Fruit fly (Drosophila melanogaster) whole organism, embryonic: ENCODE results near the gene Antdh.

Experiments
- Abd-B ChIP-seq: fragments of 200-800 bp; sonication (Bioruptor generic); optimal IDR thresholded peaks from 2 replicates; lab custom pipeline; 2018; ENCODE audit warnings: missing biosample characterization, mild to moderate bottlenecking, missing genetic modification characterization, moderate library complexity
- Asciz ChIP-seq: fragments of 200-800 bp; sonication (Bioruptor generic); optimal IDR thresholded peaks from 2 replicates; lab custom pipeline; 2017; ENCODE audit warnings: missing biosample characterization, mild to moderate bottlenecking, missing genetic modification characterization, missing genetic modification reagents
- Atf-2 ChIP-seq: fragments of 200-800 bp; sonication (Bioruptor generic); optimal IDR thresholded peaks from 2 replicates; lab custom pipeline; 2016; ENCODE audit warnings: missing biosample characterization, missing genetic modification characterization
- CG11093 ChIP-seq: fragments of 200-800 bp; sonication (Bioruptor generic); IDR thresholded peaks from 3 replicates; pipeline ENCODE4 v1.3.6; 2022; ENCODE audit warnings: missing biosample characterization, missing genetic modification characterization
- CG11398 ChIP-seq: fragments of 200-800 bp; sonication (Bioruptor generic); optimal IDR thresholded peaks from 2 replicates; lab custom pipeline; 2016; ENCODE audit warnings: missing biosample characterization, missing genetic modification characterization
- CG11696 ChIP-seq: fragments of 200-800 bp; sonication (Bioruptor generic); IDR thresholded peaks from 2 replicates; pipeline ENCODE4 v1.3.6; 2022; ENCODE audit warnings: missing biosample characterization, missing genetic modification characterization
- CG12659 ChIP-seq: fragments of 200-800 bp; sonication (Bioruptor generic); optimal IDR thresholded peaks from 3 replicates; lab custom pipeline; 2017; ENCODE audit warnings: mild to moderate bottlenecking, missing biosample characterization, missing genetic modification reagents, missing genetic modification characterization
- CG13296 ChIP-seq: fragments of 200-800 bp; sonication (Bioruptor generic); optimal IDR thresholded peaks from 3 replicates; lab custom pipeline; 2018; ENCODE audit warnings: missing biosample characterization, mild to moderate bottlenecking, missing genetic modification characterization
- CG14965 ChIP-seq: fragments of 200-800 bp; sonication (Bioruptor generic); optimal IDR thresholded peaks from 2 replicates; lab custom pipeline; 2016; ENCODE audit warnings: missing biosample characterization, missing genetic modification characterization, borderline replicate concordance
- CG15601 ChIP-seq: fragments of 200-800 bp; sonication (Bioruptor generic); optimal IDR thresholded peaks from 3 replicates; lab custom pipeline; 2019; ENCODE audit warnings: missing biosample characterization, mild to moderate bottlenecking, missing genetic modification characterization, moderate library complexity
- CG17186 ChIP-seq: fragments of 200-800 bp; sonication (Bioruptor generic); optimal IDR thresholded peaks from 3 replicates; lab custom pipeline; 2017; ENCODE audit warnings: missing biosample characterization, missing genetic modification reagents, missing genetic modification characterization
- CG17385 ChIP-seq: fragments of 200-800 bp; sonication (Bioruptor generic); optimal IDR thresholded peaks from 3 replicates; lab custom pipeline; 2018; ENCODE audit warnings: missing biosample characterization, mild to moderate bottlenecking, missing genetic modification characterization
- CG18764 ChIP-seq: fragments of 200-800 bp; sonication (Bioruptor generic); optimal IDR thresholded peaks from 3 replicates; lab custom pipeline; 2016; ENCODE audit warnings: missing biosample characterization, missing genetic modification characterization
- CG2712 ChIP-seq: fragments of 200-800 bp; optimal IDR thresholded peaks from 3 replicates; lab custom pipeline; 2019; ENCODE audit warnings: missing biosample characterization, mild to moderate bottlenecking, missing genetic modification characterization, moderate library complexity
- CG30020 ChIP-seq: fragments of 200-800 bp; optimal IDR thresholded peaks from 2 replicates; lab custom pipeline; 2019; ENCODE audit warnings: missing biosample characterization, mild to moderate bottlenecking, missing genetic modification characterization, moderate library complexity
- CG3065 ChIP-seq: fragments of 200-800 bp; sonication (Bioruptor generic); optimal IDR thresholded peaks from 2 replicates; lab custom pipeline; 2016; ENCODE audit warnings: missing biosample characterization, missing genetic modification characterization
- CG31388 ChIP-seq: fragments of 200-800 bp; sonication (Bioruptor generic); optimal IDR thresholded peaks from 2 replicates; lab custom pipeline; 2016; ENCODE audit warnings: missing biosample characterization, missing genetic modification characterization
- CG32772 ChIP-seq: fragments of 200-800 bp; sonication (Bioruptor generic); IDR thresholded peaks from 2 replicates; pipeline ENCODE4 v1.3.6; 2022; ENCODE audit warnings: missing biosample characterization, missing genetic modification characterization
- CG5245 ChIP-seq: fragments of 200-800 bp; sonication (Bioruptor generic); optimal IDR thresholded peaks from 3 replicates; lab custom pipeline; 2016; ENCODE audit warnings: missing biosample characterization, missing genetic modification characterization
- CG5953 ChIP-seq: fragments of 200-800 bp; sonication (Bioruptor generic); IDR thresholded peaks from 2 replicates; pipeline ENCODE4 v1.3.6; 2022; ENCODE audit warnings: missing biosample characterization, missing genetic modification characterization
- CG7372 ChIP-seq: fragments of 200-800 bp; sonication (Bioruptor generic); IDR thresholded peaks from 2 replicates; pipeline ENCODE4 v1.3.6; 2022; ENCODE audit warnings: missing biosample characterization, missing genetic modification characterization
- CG9609 ChIP-seq: fragments of 200-800 bp; sonication (Bioruptor generic); optimal IDR thresholded peaks from 3 replicates; lab custom pipeline; 2016; ENCODE audit warnings: missing biosample characterization, missing genetic modification characterization
- Ets97D ChIP-seq: fragments of 200-800 bp; sonication (Bioruptor generic); optimal IDR thresholded peaks from 3 replicates; lab custom pipeline; 2016; ENCODE audit warnings: missing biosample characterization, missing genetic modification characterization
- Fer2 ChIP-seq: fragments of 200-800 bp; sonication (Bioruptor generic); optimal IDR thresholded peaks from 2 replicates; lab custom pipeline; 2018; ENCODE audit warnings: missing biosample characterization, mild to moderate bottlenecking, missing genetic modification characterization, moderate library complexity
- HLH4C ChIP-seq: fragments of 200-800 bp; sonication (Bioruptor generic); IDR thresholded peaks from 3 replicates; pipeline ENCODE4 v1.3.6; 2022; ENCODE audit warnings: missing biosample characterization, missing genetic modification characterization; ENCODE audit not compliant: partially characterized antibody
- Mad ChIP-seq: fragments of 200-800 bp; sonication (Bioruptor generic); optimal IDR thresholded peaks from 2 replicates; lab custom pipeline; 2016; ENCODE audit warnings: missing biosample characterization, missing genetic modification characterization
- NC2α ChIP-seq: fragments of 200-800 bp; sonication (Bioruptor generic); optimal IDR thresholded peaks from 2 replicates; lab custom pipeline; 2016; ENCODE audit warnings: missing biosample characterization, missing genetic modification characterization
- Nf-YC ChIP-seq: fragments of 200-800 bp; optimal IDR thresholded peaks from 3 replicates; lab custom pipeline; 2019; ENCODE audit warnings: missing biosample characterization, mild to moderate bottlenecking, missing genetic modification characterization, moderate library complexity
- NfI ChIP-seq: fragments of 200-800 bp; sonication (Bioruptor generic); optimal IDR thresholded peaks from 3 replicates; lab custom pipeline; 2018; ENCODE audit warnings: missing biosample characterization, mild to moderate bottlenecking, missing genetic modification characterization, moderate library complexity
- cad ChIP-seq: fragments of >200 bp; optimal IDR thresholded peaks from 2 replicates; lab custom pipeline; 2017; ENCODE audit warnings: missing biosample characterization, missing genetic modification characterization
- chinmo ChIP-seq: fragments of 200-800 bp; sonication (Bioruptor generic); IDR thresholded peaks from 4 replicates; pipeline ENCODE4 v1.3.6; 2022; ENCODE audit warnings: missing biosample characterization, missing genetic modification characterization; ENCODE audit not compliant: partially characterized antibody
- chm ChIP-seq: fragments of 200-800 bp; sonication (Bioruptor generic); IDR thresholded peaks from 2 replicates; pipeline ENCODE4 v1.3.6; 2022; ENCODE audit warnings: missing biosample characterization, missing genetic modification characterization
- ci ChIP-seq: fragments of 200-800 bp; sonication (Bioruptor generic); IDR thresholded peaks from 3 replicates; pipeline ENCODE4 v1.3.6; 2022; ENCODE audit warnings: missing biosample characterization, missing genetic modification characterization
- disco-r ChIP-seq: fragments of 200-800 bp; sonication (Bioruptor generic); optimal IDR thresholded peaks from 2 replicates; lab custom pipeline; 2016; ENCODE audit warnings: missing biosample characterization, missing genetic modification characterization
- fd64A ChIP-seq: fragments of 200-800 bp; sonication (Bioruptor generic); optimal IDR thresholded peaks from 3 replicates; lab custom pipeline; 2018; ENCODE audit warnings: missing biosample characterization, mild to moderate bottlenecking, missing genetic modification characterization
- ham ChIP-seq: fragments of 200-800 bp; sonication (Bioruptor generic); IDR thresholded peaks from 2 replicates; pipeline ENCODE4 v1.3.6; 2022; ENCODE audit warnings: missing biosample characterization, missing genetic modification characterization
- ind ChIP-seq: fragments of 200-800 bp; sonication (Bioruptor generic); optimal IDR thresholded peaks from 3 replicates; lab custom pipeline; 2016; ENCODE audit warnings: missing biosample characterization, missing genetic modification characterization
- kah ChIP-seq: fragments of 200-800 bp; sonication (Bioruptor generic); optimal IDR thresholded peaks from 2 replicates; lab custom pipeline; 2018; ENCODE audit warnings: missing biosample characterization, mild to moderate bottlenecking, missing genetic modification characterization
- nerfin-2 ChIP-seq: fragments of 200-800 bp; sonication (Bioruptor generic); IDR thresholded peaks from 2 replicates; pipeline ENCODE4 v1.3.6; 2022; ENCODE audit warnings: missing biosample characterization, missing genetic modification characterization; ENCODE audit not compliant: partially characterized antibody
- nmo ChIP-seq: fragments of 200-800 bp; sonication (Bioruptor generic); optimal IDR thresholded peaks from 2 replicates; lab custom pipeline; 2018; ENCODE audit warnings: missing biosample characterization, mild to moderate bottlenecking, missing genetic modification characterization, moderate library complexity
- org-1 ChIP-seq: fragments of 200-800 bp; sonication (Bioruptor generic); optimal IDR thresholded peaks from 2 replicates; lab custom pipeline; 2017; ENCODE audit warnings: missing biosample characterization, missing genetic modification characterization
- pnt ChIP-seq: fragments of 200-800 bp; sonication (Bioruptor generic); optimal IDR thresholded peaks from 3 replicates; lab custom pipeline; 2016; ENCODE audit warnings: missing biosample characterization, missing genetic modification characterization
- pzg ChIP-seq: fragments of 200-800 bp; sonication (Bioruptor generic); optimal IDR thresholded peaks from 3 replicates; lab custom pipeline; 2018; ENCODE audit warnings: missing biosample characterization, mild to moderate bottlenecking, missing genetic modification characterization, moderate library complexity
- rib ChIP-seq: fragments of 200-800 bp; sonication (Bioruptor generic); IDR thresholded peaks from 2 replicates; pipeline ENCODE4 v1.3.6; 2022; ENCODE audit warnings: missing biosample characterization, missing genetic modification characterization
- ro ChIP-seq: fragments of 200-800 bp; sonication (Bioruptor generic); IDR thresholded peaks from 2 replicates; pipeline ENCODE4 v1.3.6; 2022; ENCODE audit warnings: missing biosample characterization, missing genetic modification characterization
- sens-2 ChIP-seq: fragments of 200-800 bp; sonication (Bioruptor generic); IDR thresholded peaks from 2 replicates; pipeline ENCODE4 v1.3.6; 2022; ENCODE audit warnings: missing biosample characterization, missing genetic modification characterization
- ttk ChIP-seq: fragments of 200-800 bp; sonication (Bioruptor generic); IDR thresholded peaks from 2 replicates; pipeline ENCODE4 v2.1.2; 2022; ENCODE audit warnings: missing biosample characterization, missing genetic modification characterization
- tx ChIP-seq: fragments of 200-800 bp; sonication (Bioruptor generic); optimal IDR thresholded peaks from 2 replicates; lab custom pipeline; 2016; ENCODE audit warnings: missing biosample characterization, missing genetic modification characterization
- usp ChIP-seq: fragments of >200 bp; optimal IDR thresholded peaks from 2 replicates; lab custom pipeline; 2017; ENCODE audit warnings: missing biosample characterization, missing genetic modification characterization
- z ChIP-seq: fragments of 200-800 bp; sonication (Bioruptor generic); IDR thresholded peaks from 3 replicates; pipeline ENCODE4 v1.3.6; 2022; ENCODE audit warnings: missing biosample characterization, missing genetic modification characterization

Antdh gene

dm6 chrX:11124749-11125508, 43.9 kb downstream of the Antdh start, which contains the start of gene Rpt3 (continued):
- TF ChIP-seq cad (GFP tag; lab: Kevin White, UChicago) (no peak), Mad (no peak), CG7372 (GFP tag; lab: Robert Waterston, UW) (no peak), rib (no peak), ro (GFP tag; lab: Robert Waterston, UW) (no peak), CG32772 (GFP tag; lab: Robert Waterston, UW) (0 out of 2 replicates have a peak, but pooled peaks have one; percentile 9), nmo (GFP tag; lab: Kevin White, UChicago) (peak; percentile 39), CG14965 (no peak), CG9609 (GFP tag; lab: Kevin White, UChicago) (no peak), CG11398 (GFP tag; lab: Kevin White, UChicago) (no peak), org-1 (GFP tag; lab: Kevin White, UChicago) (no peak), CG31388 (GFP tag; lab: Kevin White, UChicago) (no peak), pzg (GFP tag; lab: Kevin White, UChicago) (peak; percentile 36), ind (no peak), Abd-B (GFP tag; lab: Kevin White, UChicago) (peak; percentile 15), chinmo (GFP tag; lab: Robert Waterston, UW) (0 out of 4 replicates have a peak, but pooled peaks have one; percentile 33), Asciz (GFP tag; lab: Kevin White, UChicago) (no peak), CG18764 (GFP tag; lab: Kevin White, UChicago) (no peak), CG3065 (no peak), CG15601 (tag; lab: Kevin White, UChicago) (no peak), CG5953 (GFP tag; lab: Robert Waterston, UW) (no peak), ttk (GFP tag; lab: Robert Waterston, UW) (no peak), NC2α (no peak), CG11093 (no peak), kah (no peak), CG17186 (GFP tag; lab: Kevin White, UChicago) (peak; percentile 49), Nf-YC (tag; lab: Kevin White, UChicago) (no peak), CG11696 (GFP tag; lab: Robert Waterston, UW) (no peak), disco-r (GFP tag; lab: Kevin White, UChicago) (no peak), ham (GFP tag; lab: Robert Waterston, UW) (no peak), chm (GFP tag; lab: Robert Waterston, UW) (no peak), Fer2 (tag; lab: Kevin White, UChicago) (no peak), CG2712 (tag; lab: Kevin White, UChicago) (peak; percentile 34), z (GFP tag; lab: Robert Waterston, UW) (no peak), sens-2 (GFP tag; lab: Robert Waterston, UW) (no peak), HLH4C (peak; percentile 75), usp (GFP tag; lab: Kevin White, UChicago) (no peak), CG5245 (GFP tag; lab: Kevin White, UChicago) (no peak), tx (GFP tag; lab: Kevin White, UChicago) (no peak), Atf-2 (GFP tag; lab: Kevin White, UChicago) (no peak), CG17385 (GFP tag; lab: Kevin White, UChicago) (no peak), ci (GFP tag; lab: Robert Waterston, UW) (no peak), CG12659 (GFP tag; lab: Kevin White, UChicago) (peak; percentile 44), Ets97D (GFP tag; lab: Kevin White, UChicago) (peak; percentile 65), NfI (no peak), pnt (GFP tag; lab: Kevin White, UChicago) (no peak), nerfin-2 (GFP tag; lab: Robert Waterston, UW) (peak; percentile 47; the same call in 1 of the 2 replicates), CG13296 (GFP tag; lab: Kevin White, UChicago) (no peak), fd64A (GFP tag; lab: Kevin White, UChicago) (no peak), CG30020 (tag; lab: Kevin White, UChicago) (peak; percentile 27)
